Worm (Caenorhabditis elegans) whole organism, late embryonic: ENCODE results near the gene ule-5.

ENCODE experiments used
- C08G9.2 ChIP-seq: sonication (generic microtip); optimal IDR thresholded peaks from 2 replicates; lab custom pipeline; 2016; ENCODE audit warnings: mild to moderate bottlenecking, missing genetic modification characterization, moderate library complexity, missing compliant biosample characterization
- ahr-1 ChIP-seq: sonication (generic microtip); optimal IDR thresholded peaks from 2 replicates; lab custom pipeline; 2016; ENCODE audit warnings: missing genetic modification characterization, missing compliant biosample characterization
- ama-1 ChIP-seq: fragments of 150-350 bp; optimal IDR thresholded peaks from 2 replicates; lab custom pipeline; 2014
- ceh-14 ChIP-seq: sonication (generic microtip); optimal IDR thresholded peaks from 2 replicates; lab custom pipeline; 2016; ENCODE audit warnings: missing genotype, missing genetic modification characterization, missing compliant biosample characterization
- ceh-19 ChIP-seq: fragments of 200-800 bp; sonication (Bioruptor generic); optimal IDR thresholded peaks from 2 replicates; lab custom pipeline; 2018; ENCODE audit warnings: mild to moderate bottlenecking, missing genetic modification characterization, missing compliant biosample characterization
- ceh-45 ChIP-seq: fragments of 200-800 bp; sonication (Bioruptor generic); IDR thresholded peaks from 2 replicates; pipeline ENCODE4 v1.3.6; 2022; ENCODE audit warnings: missing genetic modification reagents, missing genetic modification characterization, missing compliant biosample characterization
- ceh-6 ChIP-seq: fragments of 200-800 bp; sonication (Bioruptor generic); optimal IDR thresholded peaks from 2 replicates; lab custom pipeline; 2018; ENCODE audit warnings: mild to moderate bottlenecking, missing genetic modification characterization, missing compliant biosample characterization
- ceh-9 ChIP-seq: sonication (generic microtip); optimal IDR thresholded peaks from 2 replicates; lab custom pipeline; 2016; ENCODE audit warnings: mild to moderate bottlenecking, missing genetic modification characterization, inconsistent platforms, missing compliant biosample characterization
- che-1 ChIP-seq: sonication (generic microtip); optimal IDR thresholded peaks from 2 replicates; lab custom pipeline; 2016; ENCODE audit warnings: mild to moderate bottlenecking, missing genetic modification characterization, missing compliant biosample characterization
- dve-1 ChIP-seq: sonication (generic microtip); optimal IDR thresholded peaks from 2 replicates; lab custom pipeline; 2017; ENCODE audit warnings: antibody characterized with exemption, mild to moderate bottlenecking, missing genetic modification characterization, missing compliant biosample characterization
- fkh-10 ChIP-seq: fragments of 150-350 bp; optimal IDR thresholded peaks from 2 replicates; lab custom pipeline; 2014; ENCODE audit warnings: missing biosample characterization, missing genetic modification reagents, missing genetic modification characterization
- gmeb-2 ChIP-seq: sonication (generic microtip); optimal IDR thresholded peaks from 2 replicates; lab custom pipeline; 2016; ENCODE audit warnings: missing genetic modification characterization, inconsistent platforms, missing compliant biosample characterization
- hlh-30 ChIP-seq: sonication (generic microtip); optimal IDR thresholded peaks from 2 replicates; lab custom pipeline; 2017; ENCODE audit warnings: antibody characterized with exemption, missing genetic modification characterization, missing compliant biosample characterization; ENCODE audit not compliant: insufficient read depth
- hlh-8 ChIP-seq: sonication (generic microtip); optimal IDR thresholded peaks from 2 replicates; lab custom pipeline; 2016; ENCODE audit warnings: missing genotype, missing genetic modification characterization, missing compliant biosample characterization
- nfya-1 ChIP-seq: sonication (generic microtip); optimal IDR thresholded peaks from 2 replicates; lab custom pipeline; 2017; ENCODE audit warnings: missing genetic modification characterization, mild to moderate bottlenecking, missing compliant biosample characterization, antibody characterized with exemption, moderate library complexity
- nhr-232 ChIP-seq: sonication (generic microtip); optimal IDR thresholded peaks from 2 replicates; lab custom pipeline; 2016; ENCODE audit warnings: missing genetic modification characterization, missing compliant biosample characterization
- pat-9 ChIP-seq: fragments of 200-800 bp; sonication (Bioruptor generic); optimal IDR thresholded peaks from 2 replicates; lab custom pipeline; 2018; ENCODE audit warnings: mild to moderate bottlenecking, missing genetic modification characterization, moderate library complexity, missing compliant biosample characterization
- pha-2 ChIP-seq: sonication (generic microtip); optimal IDR thresholded peaks from 2 replicates; lab custom pipeline; 2017; ENCODE audit warnings: mild to moderate bottlenecking, missing genetic modification characterization, missing compliant biosample characterization
- sdc-2 ChIP-seq: sonication (generic microtip); optimal IDR thresholded peaks from 2 replicates; lab custom pipeline; 2016; ENCODE audit warnings: missing genotype, missing genetic modification characterization, missing compliant biosample characterization
- syd-9 ChIP-seq: sonication (generic microtip); optimal IDR thresholded peaks from 2 replicates; lab custom pipeline; 2016; ENCODE audit warnings: mild to moderate bottlenecking, missing genetic modification characterization, moderate library complexity, missing compliant biosample characterization
- ttx-3 ChIP-seq: sonication (generic microtip); optimal IDR thresholded peaks from 2 replicates; lab custom pipeline; 2016; ENCODE audit warnings: missing genetic modification reagents, missing genetic modification characterization, missing compliant biosample characterization

ule-5 gene

DNA sequence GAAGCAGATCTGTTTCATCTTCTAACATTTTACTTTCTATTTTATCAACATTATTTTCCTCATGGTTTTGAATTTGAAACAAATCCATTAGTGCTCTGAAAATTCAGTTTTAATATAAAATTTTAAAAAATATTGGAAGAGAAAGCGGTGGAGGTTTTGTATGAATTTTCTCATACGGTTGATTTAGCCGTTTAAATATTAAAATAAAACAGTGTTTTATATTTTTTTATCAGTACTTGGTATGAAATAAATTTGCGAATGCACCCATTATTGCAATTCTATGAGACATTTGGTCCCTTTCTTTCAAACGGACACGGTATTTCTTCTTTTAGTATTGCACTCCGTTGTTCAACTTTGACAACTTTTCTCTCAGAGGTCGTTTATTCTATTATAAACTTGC, 48.6 kb downstream of the ule-5 start, which contains the start of gene dot-1.4:
dot-1.4 (minus strand) TSS at position 101 of the 400 bp plus-strand sequence.
- TF ChIP-seq ttx-3 (tag; lab: Kevin White, UChicago): no peak
- no peak for TF ChIP-seq fkh-10 (GFP tag; lab: Kevin White, UChicago)
- TF ChIP-seq hlh-8 (tag; lab: Kevin White, UChicago): no peak
- TF ChIP-seq pha-2 (tag; lab: Kevin White, UChicago): no peak
- TF ChIP-seq syd-9 (tag; lab: Kevin White, UChicago): no peak
- TF ChIP-seq gmeb-2: no peak
- no peak for TF ChIP-seq ama-1 (lab: Kevin White, UChicago)
- no peak for TF ChIP-seq ceh-9 (tag; lab: Kevin White, UChicago)
- TF ChIP-seq ceh-19 (GFP tag; lab: Kevin White, UChicago): no peak
- no peak for TF ChIP-seq ahr-1 (tag; lab: Kevin White, UChicago)
- no peak for TF ChIP-seq ceh-6 (GFP tag; lab: Kevin White, UChicago)
- TF ChIP-seq C08G9.2 (tag; lab: Kevin White, UChicago): no peak
- TF ChIP-seq hlh-30 (tag; lab: Kevin White, UChicago): no peak
- TF ChIP-seq ceh-45 (GFP tag; lab: Robert Waterston, UW): no peak
- no peak for TF ChIP-seq sdc-2 (tag; lab: Kevin White, UChicago)
- TF ChIP-seq dve-1 (tag; lab: Kevin White, UChicago): no peak
- TF ChIP-seq che-1: no peak
- TF ChIP-seq ceh-14 (tag; lab: Kevin White, UChicago): no peak
- TF ChIP-seq pat-9 (tag; lab: Kevin White, UChicago): no peak
- TF ChIP-seq, all 69 proteins: peak for 0

DNA sequence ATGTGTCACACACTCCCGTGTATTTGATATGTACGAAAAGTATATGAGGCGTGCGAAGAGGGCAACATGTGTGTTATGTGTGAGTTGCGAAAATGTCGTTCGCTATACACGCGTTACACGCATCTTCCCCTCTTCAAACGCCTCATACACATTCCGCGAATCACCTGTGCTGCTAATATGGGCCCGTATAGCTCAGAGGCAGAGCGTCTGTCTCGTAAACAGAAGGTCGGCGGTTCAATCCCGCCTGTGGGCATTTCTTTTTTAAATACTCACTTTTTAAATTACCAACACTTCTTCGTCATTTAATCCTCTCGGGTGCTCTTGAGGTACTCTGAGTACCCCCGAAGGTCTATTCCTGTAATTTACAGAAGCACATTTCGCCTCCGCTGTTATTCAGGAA, 50.6 kb downstream of the ule-5 start:
- TF ChIP-seq nhr-232 (tag; lab: Kevin White, UChicago) (no peak), nfya-1 (tag; lab: Kevin White, UChicago) (peak; percentile 47), hlh-30 (tag; lab: Kevin White, UChicago) (no peak)
- TF ChIP-seq, all 69 proteins: peak for 1
